Worm (Caenorhabditis elegans) whole organism, mixed stage, embryonic: Measurements from ENCODE around the gene slc-25A32.

Experiments used
- blmp-1 ChIP-seq: fragments of 150-350 bp; optimal IDR thresholded peaks from 2 replicates; lab custom pipeline; 2014; ENCODE audit warnings: missing biosample characterization, missing genetic modification characterization
- ces-1 ChIP-seq: fragments of 150-350 bp; optimal IDR thresholded peaks from 2 replicates; lab custom pipeline; 2014; ENCODE audit warnings: missing biosample characterization, missing genetic modification reagents, missing genetic modification characterization
- elt-1 ChIP-seq: sonication (generic microtip); optimal IDR thresholded peaks from 2 replicates; lab custom pipeline; 2017; ENCODE audit warnings: missing genetic modification characterization, mild to moderate bottlenecking, missing compliant biosample characterization, antibody characterized with exemption, moderate library complexity, borderline replicate concordance; ENCODE audit not compliant: insufficient read depth
- mep-1 ChIP-seq: fragments of 150-350 bp; optimal IDR thresholded peaks from 2 replicates; lab custom pipeline; 2017; ENCODE audit warnings: missing biosample characterization, missing genetic modification reagents, missing genetic modification characterization, inconsistent platforms
- nhr-76 ChIP-seq: sonication (generic microtip); optimal IDR thresholded peaks from 2 replicates; lab custom pipeline; 2017; ENCODE audit warnings: missing biosample characterization, missing genetic modification characterization
- unc-39 ChIP-seq: fragments of 150-350 bp; optimal IDR thresholded peaks from 2 replicates; lab custom pipeline; 2014; ENCODE audit warnings: missing biosample characterization, missing genetic modification characterization
- unc-62 ChIP-seq: fragments of 150-350 bp; optimal IDR thresholded peaks from 2 replicates; lab custom pipeline; 2014; ENCODE audit warnings: missing biosample characterization, missing genetic modification reagents, missing genetic modification characterization

- no peak for TF ChIP-seq ces-1 (GFP tag; lab: Kevin White, UChicago)
- no peak for TF ChIP-seq nhr-76 (tag; lab: Kevin White, UChicago)
- no peak for TF ChIP-seq unc-62 (GFP tag; lab: Kevin White, UChicago)
- no peak for TF ChIP-seq mep-1
- TF ChIP-seq unc-39 (tag; lab: Kevin White, UChicago): no peak
- TF ChIP-seq blmp-1 (tag; lab: Kevin White, UChicago): no peak
- TF ChIP-seq elt-1 (tag; lab: Kevin White, UChicago): no peak
Measured at ce11 chrII:8238155-8238554, 37.9 kb upstream of the slc-25A32 start, which contains the start of gene nlp-5.
